Worm (Caenorhabditis elegans): ENCODE results near the gene T26G10.5.

Gene T26G10.5

ce11 chrIII:9455980-9456658 is 29.9 kb upstream of the T26G10.5 start, which contains the start of the genes rheb-1 and spk-1 (continued):
- no peak for TF ChIP-seq aly-2 (tag; optimal IDR thresholded peaks at IDR 0.05)
- TF ChIP-seq pha-4 (tag; optimal IDR thresholded peaks at IDR 0.05) = peak; percentile 99
- peak; percentile 36 for TF ChIP-seq elt-1 (tag; optimal IDR thresholded peaks at IDR 0.05)
- TF ChIP-seq nhr-28 (tag; optimal IDR thresholded peaks at IDR 0.05) = no peak
- peak; percentile 7 for TF ChIP-seq mdl-1 (tag; optimal IDR thresholded peaks at IDR 0.05)
- no peak for TF ChIP-seq ceh-9 (tag; optimal IDR thresholded peaks at IDR 0.05)
- peak; percentile 95 for TF ChIP-seq nfya-1 (tag; optimal IDR thresholded peaks at IDR 0.05; ENCODE audit: insufficient read depth)
- no peak for TF ChIP-seq daf-12 (tag; optimal IDR thresholded peaks at IDR 0.05)
- TF ChIP-seq lin-39 (tag; optimal IDR thresholded peaks at IDR 0.05) = peak; percentile 94

ce11 chrIII:9454730-9455129 is 28.5 kb upstream of the T26G10.5 start:
- TF ChIP-seq ceh-82 (tag; optimal IDR thresholded peaks at IDR 0.05) (no peak), nhr-23 (tag; optimal IDR thresholded peaks at IDR 0.05) (peak; percentile 40), ceh-28 (tag; optimal IDR thresholded peaks at IDR 0.05) (no peak), aly-2 (tag; optimal IDR thresholded peaks at IDR 0.05) (no peak), nhr-25 (tag; optimal IDR thresholded peaks at IDR 0.05) (no peak), mml-1 (tag; optimal IDR thresholded peaks at IDR 0.05) (no peak), nhr-43 (tag; optimal IDR thresholded peaks at IDR 0.05; ENCODE audit: poor library complexity, severe bottlenecking) (peak; percentile 17), egl-27 (tag; optimal IDR thresholded peaks at IDR 0.05) (no peak), elt-3 (tag; optimal IDR thresholded peaks at IDR 0.05) (no peak)

- TF ChIP-seq nhr-43 (tag; optimal IDR thresholded peaks at IDR 0.05; ENCODE audit: poor library complexity, severe bottlenecking) (no peak), nhr-12 (tag; optimal IDR thresholded peaks at IDR 0.05) (no peak), jun-1 (tag; optimal IDR thresholded peaks at IDR 0.05) (no peak)
Observed at ce11 chrIII:9453962-9454361, 27.8 kb upstream of the T26G10.5 start, which contains the start of gene F54C8.7. F54C8.7 (minus strand) TSS chrIII:9454062.

- TF ChIP-seq pqm-1 (tag; optimal IDR thresholded peaks at IDR 0.05) (peak; percentile 39), nfya-1 (tag; optimal IDR thresholded peaks at IDR 0.05; ENCODE audit: insufficient read depth) (peak; percentile 24), nhr-23 (tag; optimal IDR thresholded peaks at IDR 0.05) (peak; percentile 14), egl-5 (tag; optimal IDR thresholded peaks at IDR 0.05) (peak; percentile 6), lin-39 (tag; optimal IDR thresholded peaks at IDR 0.05) (peak; percentile 80), ceh-82 (tag; optimal IDR thresholded peaks at IDR 0.05) (no peak)
Observed at ce11 chrIII:9450933-9451332, 24.7 kb upstream of the T26G10.5 start.

ce11 chrIII:9449831-9450230 is 23.6 kb upstream of the T26G10.5 start, which contains the start of gene F54C8.6:
F54C8.6 (minus strand) TSS chrIII:9449931.
- TF ChIP-seq unc-62 (GFP tag; optimal IDR thresholded peaks at IDR 0.05) (no peak), ztf-4 (tag; optimal IDR thresholded peaks at IDR 0.05) (no peak), elt-2 (tag; optimal IDR thresholded peaks at IDR 0.05) (no peak), nhr-28 (tag; optimal IDR thresholded peaks at IDR 0.05) (no peak), lin-15B (tag; optimal IDR thresholded peaks at IDR 0.05) (no peak)

- peak; percentile 11 for TF ChIP-seq snpc-4 (tag; optimal IDR thresholded peaks at IDR 0.05)
Observed at ce11 chrIII:9449351-9449750, 23.1 kb upstream of the T26G10.5 start.

ce11 chrIII:9443417-9444027 is 17.3 kb upstream of the T26G10.5 start, which contains the start of gene pir-2:
pir-2 (minus strand) TSS chrIII:9443634.
- peak; percentile 14 for TF ChIP-seq ceh-82 (tag; optimal IDR thresholded peaks at IDR 0.05)
- TF ChIP-seq nhr-237 (tag; optimal IDR thresholded peaks at IDR 0.05) = no peak
- TF ChIP-seq mdl-1 (tag; optimal IDR thresholded peaks at IDR 0.05) = no peak
- no peak for TF ChIP-seq eor-1 (tag; optimal IDR thresholded peaks at IDR 0.05)
- peak; percentile 95 for TF ChIP-seq lin-39 (tag; optimal IDR thresholded peaks at IDR 0.05)
- peak; percentile 86 for TF ChIP-seq ama-1 (optimal IDR thresholded peaks at IDR 0.05)
- TF ChIP-seq unc-62 (GFP tag; optimal IDR thresholded peaks at IDR 0.05) = no peak
- TF ChIP-seq nhr-76 (tag; optimal IDR thresholded peaks at IDR 0.05) = no peak
- peak; percentile 50 for TF ChIP-seq skn-1 (tag; optimal IDR thresholded peaks at IDR 0.05)
- TF ChIP-seq zag-1 (tag; optimal IDR thresholded peaks at IDR 0.05) = peak; percentile 11
- TF ChIP-seq nhr-25 (tag; optimal IDR thresholded peaks at IDR 0.05) = peak; percentile 85
- TF ChIP-seq elt-3 (tag; optimal IDR thresholded peaks at IDR 0.05) = no peak
- peak; percentile 83 for TF ChIP-seq sea-2 (GFP tag; optimal IDR thresholded peaks at IDR 0.05)
- peak; percentile 21 for TF ChIP-seq nhr-43 (tag; optimal IDR thresholded peaks at IDR 0.05; ENCODE audit: poor library complexity, severe bottlenecking)
- no peak for TF ChIP-seq nhr-67 (tag; optimal IDR thresholded peaks at IDR 0.05)
- TF ChIP-seq nhr-28 (tag; optimal IDR thresholded peaks at IDR 0.05) = no peak
- TF ChIP-seq egl-5 (tag; optimal IDR thresholded peaks at IDR 0.05) = peak; percentile 66
- TF ChIP-seq hmg-11 (tag; optimal IDR thresholded peaks at IDR 0.05) = peak; percentile 67
- TF ChIP-seq lsy-12 (tag; optimal IDR thresholded peaks at IDR 0.05) = peak; percentile 60
- peak; percentile 40 for TF ChIP-seq pqm-1 (tag; optimal IDR thresholded peaks at IDR 0.05)
- no peak for TF ChIP-seq mml-1 (tag; optimal IDR thresholded peaks at IDR 0.05)
- TF ChIP-seq nhr-11 (tag; optimal IDR thresholded peaks at IDR 0.05) = no peak
- TF ChIP-seq fkh-10 (GFP tag; optimal IDR thresholded peaks at IDR 0.05) = peak; percentile 11
